Fruit fly (Drosophila melanogaster): ENCODE data around the gene CG17378.
A peak's percentile ranks its signal among the peaks of the same experiment; 100 is the strongest.

Gene CG17378

dm6 chr2L:6789358-6789757 lies 15.5 kb downstream of the CG17378 start (continued):
- TF ChIP-seq CG32772 (GFP tag; IDR thresholded peaks at IDR 0.05) (no peak), chm (GFP tag; IDR thresholded peaks at IDR 0.05) (0 out of 2 replicates have a peak, but pooled peaks have one; percentile 8), sc (optimal IDR thresholded peaks at IDR 0.05) (no peak), sc (GFP tag; optimal IDR thresholded peaks at IDR 0.05) (no peak), CG13296 (GFP tag; optimal IDR thresholded peaks at IDR 0.05) (peak; percentile 47), CG9932 (GFP tag; IDR thresholded peaks at IDR 0.05) (no peak), gem (tag; optimal IDR thresholded peaks at IDR 0.05) (peak; percentile 12), CG14965 (GFP tag; optimal IDR thresholded peaks at IDR 0.05; ENCODE audit: borderline replicate concordance) (no peak), CG2199 (GFP tag; IDR thresholded peaks at IDR 0.05) (0 out of 3 replicates have a peak, but pooled peaks have one; percentile 69), fd64A (GFP tag; optimal IDR thresholded peaks at IDR 0.05) (no peak), CG8290 (GFP tag; optimal IDR thresholded peaks at IDR 0.05) (no peak), CG8290 (tag; optimal IDR thresholded peaks at IDR 0.05) (peak in 1 of 2 experiments; percentile 9), pros (GFP tag; optimal IDR thresholded peaks at IDR 0.05) (peak; percentile 16)

dm6 chr2L:6791845-6792443 lies 18.1 kb downstream of the CG17378 start:
- TF ChIP-seq kni (GFP tag; optimal IDR thresholded peaks at IDR 0.05): peak; percentile 66
- 0 out of 2 replicates have a peak, but pooled peaks have one; percentile 19 for TF ChIP-seq CG9932 (GFP tag; IDR thresholded peaks at IDR 0.05)
- TF ChIP-seq CG34376 (GFP tag; optimal IDR thresholded peaks at IDR 0.05): peak; percentile 10
- TF ChIP-seq seq (GFP tag; IDR thresholded peaks at IDR 0.05): 0 out of 2 replicates have a peak, but pooled peaks have one; percentile 35
- no peak for TF ChIP-seq Rfx (GFP tag; IDR thresholded peaks at IDR 0.05)
- no peak for TF ChIP-seq vnd (GFP tag; IDR thresholded peaks at IDR 0.05; ENCODE audit: partially characterized antibody)
- TF ChIP-seq CG5180 (GFP tag; optimal IDR thresholded peaks at IDR 0.05): peak; percentile 34
- TF ChIP-seq Deaf1 (tag; optimal IDR thresholded peaks at IDR 0.05): peak; percentile 6
- peak; percentile 42 for TF ChIP-seq CrebB (tag; optimal IDR thresholded peaks at IDR 0.05)
- peak; percentile 99 for TF ChIP-seq CG3163 (GFP tag; optimal IDR thresholded peaks at IDR 0.05)
- TF ChIP-seq gsb-n (tag; optimal IDR thresholded peaks at IDR 0.05): peak; percentile 4
- TF ChIP-seq CG4360 (GFP tag; IDR thresholded peaks at IDR 0.05): peak; percentile 29; the same call in 1 of the 2 replicates
- TF ChIP-seq croc (GFP tag; conservative IDR thresholded peaks at IDR 0.05): no peak
- peak; percentile 67 for TF ChIP-seq pros (GFP tag; optimal IDR thresholded peaks at IDR 0.05)
- TF ChIP-seq Hr3 (GFP tag; optimal IDR thresholded peaks at IDR 0.05): no peak
- peak; percentile 25; the same call in 1 of the 3 replicates for TF ChIP-seq CG34422 (GFP tag; IDR thresholded peaks at IDR 0.05)
- no peak for TF ChIP-seq CG33213 (GFP tag; optimal IDR thresholded peaks at IDR 0.05)
- TF ChIP-seq CG17568 (GFP tag; optimal IDR thresholded peaks at IDR 0.05): peak; percentile 14
- TF ChIP-seq cg (GFP tag; optimal IDR thresholded peaks at IDR 0.05): peak; percentile 79
- TF ChIP-seq CG17385 (GFP tag; optimal IDR thresholded peaks at IDR 0.05): peak; percentile 11
- peak; percentile 83 to 93 for TF ChIP-seq Trl (optimal IDR thresholded peaks at IDR 0.05)
- no peak for TF ChIP-seq Trl (GFP tag; optimal IDR thresholded peaks at IDR 0.05)
- peak; percentile 51 for TF ChIP-seq CG13287 (GFP tag; IDR thresholded peaks at IDR 0.05; ENCODE audit: partially characterized antibody)
- TF ChIP-seq sug (tag; optimal IDR thresholded peaks at IDR 0.05): peak; percentile 27
- peak; percentile 49 for TF ChIP-seq Med (GFP tag)
- peak; percentile 17 for TF ChIP-seq HmgZ (tag; optimal IDR thresholded peaks at IDR 0.05)
- TF ChIP-seq CG3995 (GFP tag; optimal IDR thresholded peaks at IDR 0.05): no peak
- no peak for TF ChIP-seq peb (GFP tag; IDR thresholded peaks at IDR 0.05)
- TF ChIP-seq grn (GFP tag; optimal IDR thresholded peaks at IDR 0.05): no peak
- no peak for TF ChIP-seq caup (GFP tag; optimal IDR thresholded peaks at IDR 0.05; ENCODE audit: severe bottlenecking)
- TF ChIP-seq CG4282 (GFP tag; optimal IDR thresholded peaks at IDR 0.05): no peak
- TF ChIP-seq CG12769 (tag; optimal IDR thresholded peaks at IDR 0.05): peak; percentile 43
- TF ChIP-seq chinmo (GFP tag; IDR thresholded peaks at IDR 0.05; ENCODE audit: partially characterized antibody): 0 out of 4 replicates have a peak, but pooled peaks have one; percentile 72
- TF ChIP-seq sob (GFP tag; IDR thresholded peaks at IDR 0.05): no peak
- peak; percentile 57 for TF ChIP-seq sd (tag; optimal IDR thresholded peaks at IDR 0.05)
- no peak for TF ChIP-seq Nf-YA (GFP tag; IDR thresholded peaks at IDR 0.05)
- peak; percentile 97 for TF ChIP-seq z (GFP tag; IDR thresholded peaks at IDR 0.05)
- no peak for TF ChIP-seq tll (GFP tag; optimal IDR thresholded peaks at IDR 0.05)
- TF ChIP-seq chm (GFP tag; IDR thresholded peaks at IDR 0.05): peak; percentile 73
